Fruit fly (Drosophila melanogaster) whole organism, embryonic: ENCODE results near the gene robl62A.

Experiments
- Atf3 ChIP-seq: fragments of 200-800 bp; sonication (Bioruptor generic); optimal IDR thresholded peaks from 3 replicates; lab custom pipeline; 2016; ENCODE audit warnings: missing biosample characterization, missing genetic modification characterization
- Atf6 ChIP-seq: fragments of 200-800 bp; sonication (Bioruptor generic); IDR thresholded peaks from 2 replicates; pipeline ENCODE4 v1.3.6; 2022; ENCODE audit warnings: missing biosample characterization, missing genetic modification characterization
- CG10565 ChIP-seq: fragments of 200-800 bp; sonication (Bioruptor generic); optimal IDR thresholded peaks from 3 replicates; lab custom pipeline; 2016; ENCODE audit warnings: missing biosample characterization, mild to moderate bottlenecking, missing genetic modification characterization
- CG11560 ChIP-seq: fragments of 200-800 bp; sonication (Bioruptor generic); IDR thresholded peaks from 3 replicates; pipeline ENCODE4 v1.3.6; 2022; ENCODE audit warnings: missing biosample characterization, missing genetic modification characterization
- CG14710 ChIP-seq: fragments of 200-800 bp; sonication (Bioruptor generic); optimal IDR thresholded peaks from 3 replicates; lab custom pipeline; 2019; ENCODE audit warnings: missing biosample characterization, mild to moderate bottlenecking, missing genetic modification characterization, moderate library complexity
- CG15514 ChIP-seq: fragments of 200-800 bp; sonication (Bioruptor generic); optimal IDR thresholded peaks from 3 replicates; lab custom pipeline; 2017; ENCODE audit warnings: missing biosample characterization, missing genetic modification characterization, mild to moderate bottlenecking, moderate library complexity, missing genetic modification reagents
- CG16779 ChIP-seq: fragments of 200-800 bp; sonication (Bioruptor generic); IDR thresholded peaks from 2 replicates; pipeline ENCODE4 v1.3.6; 2022; ENCODE audit warnings: missing biosample characterization, missing genetic modification characterization
- CG17359 ChIP-seq: fragments of 200-800 bp; sonication (Bioruptor generic); optimal IDR thresholded peaks from 3 replicates; lab custom pipeline; 2018; ENCODE audit warnings: missing biosample characterization, mild to moderate bottlenecking, missing genetic modification characterization, moderate library complexity
- CG18476 ChIP-seq: fragments of 200-800 bp; sonication (Bioruptor generic); optimal IDR thresholded peaks from 2 replicates; lab custom pipeline; 2016; ENCODE audit warnings: missing biosample characterization, mild to moderate bottlenecking, missing genetic modification characterization
- CG42726 ChIP-seq: fragments of 200-800 bp; sonication (Bioruptor generic); IDR thresholded peaks from 2 replicates; pipeline ENCODE4 v1.3.6; 2022; ENCODE audit warnings: missing biosample characterization, missing genetic modification characterization; ENCODE audit not compliant: partially characterized antibody
- CG6765 ChIP-seq: fragments of 200-800 bp; sonication (Bioruptor generic); optimal IDR thresholded peaks from 3 replicates; lab custom pipeline; 2017; ENCODE audit warnings: missing biosample characterization, mild to moderate bottlenecking, missing genetic modification characterization
- CG7372 ChIP-seq: fragments of 200-800 bp; sonication (Bioruptor generic); IDR thresholded peaks from 2 replicates; pipeline ENCODE4 v1.3.6; 2022; ENCODE audit warnings: missing biosample characterization, missing genetic modification characterization
- CG8924 ChIP-seq: fragments of 200-800 bp; optimal IDR thresholded peaks from 3 replicates; lab custom pipeline; 2019; ENCODE audit warnings: missing biosample characterization, mild to moderate bottlenecking, missing genetic modification characterization, moderate library complexity
- CG8944 ChIP-seq: fragments of 200-800 bp; sonication (Bioruptor generic); optimal IDR thresholded peaks from 3 replicates; lab custom pipeline; 2016; ENCODE audit warnings: missing biosample characterization, missing genetic modification characterization
- ERR ChIP-seq: fragments of 200-800 bp; sonication (Bioruptor generic); optimal IDR thresholded peaks from 2 replicates; lab custom pipeline; 2016; ENCODE audit warnings: missing biosample characterization, missing genetic modification characterization
- HLH3B ChIP-seq: fragments of 200-800 bp; sonication (Bioruptor generic); IDR thresholded peaks from 2 replicates; pipeline ENCODE4 v1.3.6; 2022; ENCODE audit warnings: missing biosample characterization, missing genetic modification characterization
- Hsf ChIP-seq: fragments of 200-800 bp; sonication (Bioruptor generic); optimal IDR thresholded peaks from 3 replicates; lab custom pipeline; 2016; ENCODE audit warnings: missing biosample characterization, missing genetic modification characterization
- Mrtf ChIP-seq: fragments of 200-800 bp; sonication (Bioruptor generic); IDR thresholded peaks from 3 replicates; pipeline ENCODE4 v1.3.6; 2022; ENCODE audit warnings: missing biosample characterization, missing genetic modification characterization
- NC2β ChIP-seq: fragments of 200-800 bp; sonication (Bioruptor generic); optimal IDR thresholded peaks from 2 replicates; lab custom pipeline; 2016; ENCODE audit warnings: missing biosample characterization, missing genetic modification characterization
- Opbp ChIP-seq: fragments of 200-800 bp; sonication (Bioruptor generic); IDR thresholded peaks from 3 replicates; pipeline ENCODE4 v1.3.6; 2022; ENCODE audit warnings: missing biosample characterization, missing genetic modification characterization; ENCODE audit not compliant: partially characterized antibody
- PHDP ChIP-seq: fragments of 200-800 bp; sonication (Bioruptor generic); optimal IDR thresholded peaks from 3 replicates; lab custom pipeline; 2018; ENCODE audit warnings: missing biosample characterization, mild to moderate bottlenecking, missing genetic modification characterization, moderate library complexity
- Stat92E ChIP-seq, 3 experiments: fragments of >200 bp in 2 of 3; fragments of 200-800 bp in 1 of 3; sonication (Bioruptor generic) in 1 of 3; optimal IDR thresholded peaks; 2 replicates each; lab custom pipeline; 2017 to 2019; ENCODE audit warnings: missing biosample characterization in 3 of 3, missing genetic modification characterization in 3 of 3, mild to moderate bottlenecking in 1 of 3, moderate library complexity in 1 of 3
- YL-1 ChIP-seq: fragments of 200-800 bp; sonication (Bioruptor generic); optimal IDR thresholded peaks from 3 replicates; lab custom pipeline; 2017; ENCODE audit warnings: missing biosample characterization, mild to moderate bottlenecking, missing genetic modification characterization
- abd-A ChIP-seq: fragments of 200-800 bp; sonication (Bioruptor generic); optimal IDR thresholded peaks from 3 replicates; lab custom pipeline; 2019; ENCODE audit warnings: missing biosample characterization, mild to moderate bottlenecking, missing genetic modification characterization, moderate library complexity
- aop ChIP-seq: fragments of 200-800 bp; sonication (Bioruptor generic); IDR thresholded peaks from 2 replicates; pipeline ENCODE4 v1.3.6; 2022; ENCODE audit warnings: missing biosample characterization, missing genetic modification characterization
- bcd ChIP-seq: fragments of 200-800 bp; sonication (Bioruptor generic); optimal IDR thresholded peaks from 2 replicates; lab custom pipeline; 2017; ENCODE audit warnings: missing biosample characterization, mild to moderate bottlenecking, missing genetic modification characterization
- bsh ChIP-seq, 2 experiments: fragments of 200-800 bp; sonication (Bioruptor generic); optimal IDR thresholded peaks; 2 replicates each; lab custom pipeline; 2017 to 2018; ENCODE audit warnings: mild to moderate bottlenecking in 2 of 2, missing biosample characterization in 2 of 2, missing genetic modification characterization in 2 of 2, moderate library complexity in 1 of 2
- crol ChIP-seq: fragments of 200-800 bp; sonication (Bioruptor generic); IDR thresholded peaks from 2 replicates; pipeline ENCODE4 v1.3.6; 2022; ENCODE audit warnings: missing biosample characterization, missing genetic modification characterization
- ems ChIP-seq: fragments of 200-800 bp; sonication (Bioruptor generic); optimal IDR thresholded peaks from 3 replicates; lab custom pipeline; 2016; ENCODE audit warnings: missing biosample characterization, missing genetic modification characterization
- grn ChIP-seq: fragments of 200-800 bp; sonication (Bioruptor generic); optimal IDR thresholded peaks from 3 replicates; lab custom pipeline; 2017; ENCODE audit warnings: missing biosample characterization, missing genetic modification characterization
- gsb-n ChIP-seq: fragments of 200-800 bp; sonication (Bioruptor generic); optimal IDR thresholded peaks from 3 replicates; lab custom pipeline; 2018; ENCODE audit warnings: missing biosample characterization, mild to moderate bottlenecking, missing genetic modification characterization
- lab ChIP-seq: fragments of 200-800 bp; sonication (Bioruptor generic); optimal IDR thresholded peaks from 3 replicates; lab custom pipeline; 2017; ENCODE audit warnings: missing biosample characterization, missing genetic modification characterization, mild to moderate bottlenecking, moderate library complexity, missing genetic modification reagents
- lilli ChIP-seq: fragments of 200-800 bp; sonication (Bioruptor generic); optimal IDR thresholded peaks from 3 replicates; lab custom pipeline; 2016; ENCODE audit warnings: missing biosample characterization, missing genetic modification characterization
- oc ChIP-seq: fragments of 200-800 bp; sonication (Bioruptor generic); optimal IDR thresholded peaks from 2 replicates; lab custom pipeline; 2018; ENCODE audit warnings: missing biosample characterization, mild to moderate bottlenecking, missing genetic modification characterization, moderate library complexity
- otp ChIP-seq: fragments of 200-800 bp; sonication (Bioruptor generic); IDR thresholded peaks from 3 replicates; pipeline ENCODE4, ENCODE4 v1.3.6; 2022; ENCODE audit warnings: missing biosample characterization, missing genetic modification characterization
- psq ChIP-seq: fragments of 200-800 bp; sonication (Bioruptor generic); optimal IDR thresholded peaks from 2 replicates; lab custom pipeline; 2017; ENCODE audit warnings: missing biosample characterization, missing genetic modification characterization
- ro ChIP-seq: fragments of 200-800 bp; sonication (Bioruptor generic); IDR thresholded peaks from 2 replicates; pipeline ENCODE4 v1.3.6; 2022; ENCODE audit warnings: missing biosample characterization, missing genetic modification characterization
- salm ChIP-seq: fragments of 200-800 bp; sonication (Bioruptor generic); optimal IDR thresholded peaks from 2 replicates; lab custom pipeline; 2018; ENCODE audit warnings: missing biosample characterization, mild to moderate bottlenecking, missing genetic modification characterization
- schlank ChIP-seq: fragments of 200-800 bp; sonication (Bioruptor generic); optimal IDR thresholded peaks from 2 replicates; lab custom pipeline; 2018; ENCODE audit warnings: missing biosample characterization, mild to moderate bottlenecking, missing genetic modification characterization
- sens-2 ChIP-seq: fragments of 200-800 bp; sonication (Bioruptor generic); IDR thresholded peaks from 2 replicates; pipeline ENCODE4 v1.3.6; 2022; ENCODE audit warnings: missing biosample characterization, missing genetic modification characterization
- sim ChIP-seq: fragments of 200-800 bp; sonication (Bioruptor generic); IDR thresholded peaks from 2 replicates; pipeline ENCODE4 v1.3.6; 2022; ENCODE audit warnings: missing biosample characterization, missing genetic modification characterization
- sima ChIP-seq: fragments of 200-800 bp; sonication (Bioruptor generic); optimal IDR thresholded peaks from 2 replicates; lab custom pipeline; 2016; ENCODE audit warnings: missing biosample characterization, missing genetic modification characterization
- stwl ChIP-seq: fragments of 200-800 bp; sonication (Bioruptor generic); optimal IDR thresholded peaks from 3 replicates; lab custom pipeline; 2018; ENCODE audit warnings: missing biosample characterization, mild to moderate bottlenecking, missing genetic modification characterization, moderate library complexity
- tin ChIP-seq: fragments of 200-800 bp; sonication (Bioruptor generic); optimal IDR thresholded peaks from 3 replicates; lab custom pipeline; 2016; ENCODE audit warnings: missing biosample characterization, missing genetic modification characterization
- wor ChIP-seq: fragments of 200-800 bp; sonication (Bioruptor generic); IDR thresholded peaks from 2 replicates; pipeline ENCODE4 v1.3.6; 2022; ENCODE audit warnings: missing biosample characterization, missing genetic modification characterization
- zen ChIP-seq: fragments of 200-800 bp; sonication (Bioruptor generic); optimal IDR thresholded peaks from 3 replicates; lab custom pipeline; 2018; ENCODE audit warnings: missing biosample characterization, mild to moderate bottlenecking, missing genetic modification characterization, moderate library complexity

The robl62A gene

DNA sequence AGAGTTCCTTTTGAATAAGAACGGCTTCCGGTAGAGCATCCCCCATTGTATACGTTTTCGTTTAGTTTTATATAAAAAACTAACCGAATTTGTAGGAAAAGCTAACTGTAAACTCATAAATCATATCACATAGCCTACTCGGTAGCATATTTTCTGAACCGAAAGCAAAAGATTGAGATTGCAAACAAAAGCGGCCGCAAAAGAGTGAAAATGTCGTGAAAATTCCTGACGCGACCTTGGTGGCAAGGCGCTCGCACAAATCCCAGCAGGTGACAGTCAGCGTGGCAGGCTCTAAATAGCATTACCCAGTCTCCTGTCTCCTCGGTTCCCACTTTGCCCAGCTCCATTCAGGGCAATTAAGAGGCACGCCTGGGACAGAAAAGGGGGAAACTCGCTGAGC, 5.5 kb upstream of the robl62A start, which contains the start of gene Naa30B:
Gene Naa30B (minus strand): TSS at position 101 of the 400 bp plus-strand sequence.
- TF ChIP-seq sens-2 (GFP tag; lab: Robert Waterston, UW) (no peak), CG6765 (no peak), zen (tag; lab: Kevin White, UChicago) (peak; percentile 17)

DNA sequence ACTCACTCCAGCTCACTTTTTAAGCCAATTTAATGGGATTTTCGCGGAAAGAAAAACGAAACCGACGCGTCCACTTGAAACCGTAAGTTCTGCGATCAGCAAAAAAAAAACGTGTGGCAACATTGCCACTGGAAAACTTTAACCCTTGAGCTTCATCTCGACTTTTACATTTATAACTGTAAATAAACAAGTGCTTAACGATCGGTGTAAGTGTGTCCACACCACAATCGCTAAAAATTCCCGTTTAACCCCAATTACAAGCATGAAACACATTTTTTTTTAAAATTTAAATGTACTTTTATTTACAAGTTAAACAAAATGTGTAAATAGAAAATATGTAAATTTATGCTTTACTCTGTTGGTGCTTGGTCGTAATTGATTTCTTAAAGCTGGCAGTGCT, 2.3 kb upstream of the robl62A start, which contains the start of gene Ptp61F:
Gene Ptp61F (minus strand): TSS at position 101 of the 400 bp plus-strand sequence.
- TF ChIP-seq abd-A (tag; lab: Kevin White, UChicago) = no peak
- TF ChIP-seq CG18476 = no peak
- TF ChIP-seq crol (GFP tag; lab: Robert Waterston, UW) = 0 out of 2 replicates have a peak, but pooled peaks have one; percentile 0
- TF ChIP-seq psq (GFP tag; lab: Kevin White, UChicago) = no peak
- peak; percentile 48 for TF ChIP-seq CG14710
- no peak for TF ChIP-seq CG7372 (GFP tag; lab: Robert Waterston, UW)

DNA sequence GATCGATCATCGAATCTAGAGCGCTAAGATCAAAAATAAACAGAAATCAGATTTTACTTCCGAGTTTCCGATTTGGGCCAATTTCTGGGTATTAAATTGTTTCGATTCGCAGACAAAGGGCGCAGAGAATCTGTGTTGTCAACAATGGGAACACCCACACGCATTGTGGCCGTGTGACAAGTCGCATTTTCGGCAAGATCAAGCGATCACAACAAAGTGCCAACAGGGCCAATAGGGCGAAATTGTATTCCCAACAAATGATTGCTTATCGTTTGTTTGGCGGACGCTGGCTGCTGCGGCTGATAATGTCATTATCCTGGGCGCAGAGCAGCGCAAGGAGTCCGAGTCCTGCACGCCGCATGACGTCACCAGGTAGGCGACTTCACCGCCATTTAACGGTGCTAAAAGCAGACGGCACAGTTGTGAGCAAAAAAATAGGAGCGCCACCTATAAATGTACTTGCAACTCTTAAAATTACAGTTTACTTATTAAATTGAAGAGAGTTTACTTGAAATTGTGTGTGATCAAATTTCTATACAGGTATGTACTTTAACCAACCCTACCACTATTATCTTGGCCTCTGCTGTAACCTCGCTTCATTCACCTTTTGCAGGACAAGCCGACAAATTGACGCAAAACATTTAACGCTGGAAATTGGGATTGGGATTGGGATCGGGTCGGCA, 1.7 kb downstream of the robl62A start:
- TF ChIP-seq lab (GFP tag; lab: Kevin White, UChicago) (peak; percentile 12), otp (GFP tag; lab: Robert Waterston, UW) (peak; percentile 87), ems (GFP tag; lab: Kevin White, UChicago) (no peak), CG17359 (no peak), Stat92E (GFP tag; optimal IDR thresholded peaks at IDR 0.05; lab: Kevin White, UChicago) (no peak), schlank (tag; lab: Kevin White, UChicago) (no peak), CG8944 (GFP tag; lab: Kevin White, UChicago) (peak; percentile 49), HLH3B (GFP tag; lab: Robert Waterston, UW) (peak; percentile 46), CG11560 (tag; lab: Robert Waterston, UW) (no peak), CG15514 (no peak), bcd (GFP tag; lab: Kevin White, UChicago) (peak; percentile 49), grn (GFP tag; lab: Kevin White, UChicago) (no peak), CG8924 (peak; percentile 85), PHDP (tag; lab: Kevin White, UChicago) (no peak), wor (peak; percentile 30; the same call in 1 of the 2 replicates), gsb-n (tag; lab: Kevin White, UChicago) (peak; percentile 73), Opbp (GFP tag; lab: Robert Waterston, UW) (no peak), salm (tag; lab: Kevin White, UChicago) (peak; percentile 3), CG42726 (GFP tag; lab: Robert Waterston, UW) (no peak), CG10565 (GFP tag; lab: Kevin White, UChicago) (no peak), ERR (GFP tag; lab: Kevin White, UChicago) (no peak), ro (GFP tag; lab: Robert Waterston, UW) (no peak), Atf3 (GFP tag; lab: Kevin White, UChicago) (peak; percentile 65), Mrtf (GFP tag; lab: Robert Waterston, UW) (peak; percentile 71; the same call in 2 of the 3 replicates), YL-1 (GFP tag; lab: Kevin White, UChicago) (no peak), CG16779 (GFP tag; lab: Robert Waterston, UW) (no peak), lilli (GFP tag; lab: Kevin White, UChicago) (peak; percentile 46), Atf6 (GFP tag; lab: Robert Waterston, UW) (peak; percentile 41; the same call in 1 of the 2 replicates), stwl (tag; lab: Kevin White, UChicago) (no peak), tin (peak; percentile 56), oc (peak; percentile 38), Hsf (peak; percentile 70), bsh (GFP tag; optimal IDR thresholded peaks at IDR 0.05; lab: Kevin White, UChicago) (peak in 1 of 2 experiments; percentile 62), NC2β (peak; percentile 65), sima (GFP tag; lab: Kevin White, UChicago) (no peak), sim (GFP tag; lab: Robert Waterston, UW) (peak; percentile 84), aop (no peak)
